Worm (Caenorhabditis elegans) whole organism, L4 larva: ENCODE data around the gene F31B9.2.

Experiments used
- D1046.2 ChIP-seq: fragments of 200-800 bp; sonication (Bioruptor generic); IDR thresholded peaks from 2 replicates; pipeline ENCODE4 v1.3.6; 2022; ENCODE audit warnings: missing genetic modification characterization, missing compliant biosample characterization
- F10B5.3 ChIP-seq: sonication (generic microtip); optimal IDR thresholded peaks from 2 replicates; lab custom pipeline; 2016; ENCODE audit warnings: mild to moderate bottlenecking, missing genetic modification characterization, missing compliant biosample characterization
- F37D6.2 ChIP-seq: sonication (generic microtip); optimal IDR thresholded peaks from 2 replicates; lab custom pipeline; 2016; ENCODE audit warnings: mild to moderate bottlenecking, missing genetic modification characterization, missing compliant biosample characterization
- T20F7.1 ChIP-seq: fragments of 200-800 bp; sonication (Bioruptor generic); optimal IDR thresholded peaks from 2 replicates; lab custom pipeline; 2018; ENCODE audit warnings: mild to moderate bottlenecking, missing genetic modification characterization, missing compliant biosample characterization
- Y105C5A.15 ChIP-seq: fragments of 200-800 bp; sonication (Bioruptor generic); IDR thresholded peaks from 2 replicates; pipeline ENCODE4 v1.3.6; 2022; ENCODE audit warnings: missing genetic modification characterization, missing compliant biosample characterization
- Y5F2A.4 ChIP-seq: fragments of 200-800 bp; sonication (Bioruptor generic); optimal IDR thresholded peaks from 2 replicates; lab custom pipeline; 2018; ENCODE audit warnings: mild to moderate bottlenecking, missing genetic modification characterization, missing compliant biosample characterization
- ZK337.2 ChIP-seq: fragments of 200-800 bp; sonication (Bioruptor generic); IDR thresholded peaks from 2 replicates; pipeline ENCODE4 v1.3.6; 2022; ENCODE audit warnings: missing genetic modification reagents, missing genetic modification characterization, missing compliant biosample characterization
- ama-1 ChIP-seq: fragments of 150-350 bp; optimal IDR thresholded peaks from 2 replicates; lab custom pipeline; 2014; ENCODE audit warnings: inconsistent platforms, mixed read lengths
- attf-4 ChIP-seq: sonication (generic microtip); optimal IDR thresholded peaks from 3 replicates; lab custom pipeline; 2017; ENCODE audit warnings: missing biosample characterization, missing genetic modification characterization
- ceh-82 ChIP-seq: sonication (generic microtip); optimal IDR thresholded peaks from 2 replicates; lab custom pipeline; 2017; ENCODE audit warnings: missing biosample characterization, missing genetic modification characterization
- ces-1 ChIP-seq: fragments of 150-350 bp; sonication (generic microtip); optimal IDR thresholded peaks from 4 replicates; lab custom pipeline; 2014; ENCODE audit warnings: missing biosample characterization, missing genetic modification reagents, missing genetic modification characterization
- ctbp-1 ChIP-seq: fragments of 200-800 bp; sonication (Bioruptor generic); IDR thresholded peaks from 2 replicates; pipeline ENCODE4 v1.3.6; 2022; ENCODE audit warnings: missing genetic modification reagents, missing genetic modification characterization, missing compliant biosample characterization
- daf-19 ChIP-seq: fragments of 200-800 bp; sonication (Bioruptor generic); conservative IDR thresholded peaks from 2 replicates; pipeline ENCODE4 v1.3.6; 2022; ENCODE audit warnings: missing genetic modification characterization, missing compliant biosample characterization
- daf-8 ChIP-seq: fragments of 200-800 bp; sonication (Bioruptor generic); IDR thresholded peaks from 2 replicates; pipeline ENCODE4 v1.3.6; 2022; ENCODE audit warnings: missing genetic modification characterization, missing compliant biosample characterization
- dmd-6 ChIP-seq: fragments of 200-800 bp; sonication (Bioruptor generic); IDR thresholded peaks from 2 replicates; pipeline ENCODE4 v1.3.6; 2022; ENCODE audit warnings: missing genetic modification reagents, missing genetic modification characterization, missing compliant biosample characterization
- dmd-8 ChIP-seq: fragments of 200-800 bp; sonication (Bioruptor generic); IDR thresholded peaks from 2 replicates; pipeline ENCODE4 v1.3.6; 2022; ENCODE audit warnings: missing genetic modification characterization, missing compliant biosample characterization
- egl-43 ChIP-seq: fragments of 200-800 bp; sonication (Bioruptor generic); IDR thresholded peaks from 2 replicates; pipeline ENCODE4 v1.3.6; 2022; ENCODE audit warnings: missing genetic modification reagents, missing genetic modification characterization, missing compliant biosample characterization
- fos-1 ChIP-seq: fragments of 150-350 bp; optimal IDR thresholded peaks from 2 replicates; lab custom pipeline; 2014; ENCODE audit warnings: missing biosample characterization, missing genetic modification characterization
- gei-8 ChIP-seq: fragments of 200-800 bp; sonication (Bioruptor generic); optimal IDR thresholded peaks from 2 replicates; lab custom pipeline; 2018; ENCODE audit warnings: mild to moderate bottlenecking, missing genetic modification characterization, missing compliant biosample characterization
- hlh-30 ChIP-seq: sonication (generic microtip); optimal IDR thresholded peaks from 2 replicates; lab custom pipeline; 2017; ENCODE audit warnings: antibody characterized with exemption, mild to moderate bottlenecking, missing genetic modification characterization, missing compliant biosample characterization; ENCODE audit not compliant: insufficient read depth
- jun-1 ChIP-seq: fragments of 150-350 bp; optimal IDR thresholded peaks from 2 replicates; lab custom pipeline; 2014; ENCODE audit warnings: missing biosample characterization, missing genetic modification reagents, missing genetic modification characterization
- lin-1 ChIP-seq: fragments of 200-800 bp; sonication (Bioruptor generic); IDR thresholded peaks from 2 replicates; pipeline ENCODE4 v1.3.6; 2022; ENCODE audit warnings: missing genetic modification reagents, missing genetic modification characterization, missing compliant biosample characterization
- lin-15B ChIP-seq: fragments of 150-350 bp; sonication (generic microtip); optimal IDR thresholded peaks from 3 replicates; lab custom pipeline; 2014; ENCODE audit warnings: missing biosample characterization, missing genetic modification characterization
- lin-38 ChIP-seq: fragments of 200-800 bp; sonication (Bioruptor generic); IDR thresholded peaks from 2 replicates; pipeline ENCODE4 v1.3.6; 2022; ENCODE audit warnings: missing genetic modification reagents, missing genetic modification characterization, missing compliant biosample characterization
- lir-3 ChIP-seq: sonication (generic microtip); optimal IDR thresholded peaks from 2 replicates; lab custom pipeline; 2016; ENCODE audit warnings: mild to moderate bottlenecking, missing genetic modification characterization, missing compliant biosample characterization
- madf-5 ChIP-seq, 2 experiments: fragments of 200-800 bp; sonication (Bioruptor generic); IDR thresholded peaks; 2 replicates each; pipeline ENCODE4 v1.3.6; 2022; ENCODE audit warnings: missing compliant biosample characterization in 2 of 2, missing genetic modification characterization in 2 of 2
- madf-9 ChIP-seq: fragments of 200-800 bp; sonication (Bioruptor generic); conservative IDR thresholded peaks from 2 replicates; pipeline ENCODE4 v1.3.6; 2022; ENCODE audit warnings: missing genetic modification reagents, missing genetic modification characterization, missing compliant biosample characterization
- mdl-1 ChIP-seq, 2 experiments: fragments of 150-350 bp in 1 of 2; sonication (generic microtip) in 1 of 2; optimal IDR thresholded peaks; 2 replicates each; lab custom pipeline; 2014 to 2017; ENCODE audit warnings: missing biosample characterization in 2 of 2, missing genetic modification characterization in 2 of 2
- mep-1 ChIP-seq: fragments of 150-350 bp; sonication (generic microtip); optimal IDR thresholded peaks from 3 replicates; lab custom pipeline; 2014; ENCODE audit warnings: missing biosample characterization, missing genetic modification characterization
- mxl-2 ChIP-seq: fragments of 200-800 bp; sonication (Bioruptor generic); conservative IDR thresholded peaks from 2 replicates; pipeline ENCODE4 v1.3.6; 2022; ENCODE audit warnings: missing genetic modification reagents, missing genetic modification characterization, missing compliant biosample characterization
- mxl-3 ChIP-seq: fragments of 200-800 bp; sonication (Bioruptor generic); optimal IDR thresholded peaks from 2 replicates; lab custom pipeline; 2018; ENCODE audit warnings: mild to moderate bottlenecking, missing genetic modification characterization, missing compliant biosample characterization
- nhr-10 ChIP-seq: fragments of 150-350 bp; optimal IDR thresholded peaks from 2 replicates; lab custom pipeline; 2014; ENCODE audit warnings: missing biosample characterization, missing genetic modification characterization
- nhr-102 ChIP-seq: sonication (generic microtip); optimal IDR thresholded peaks from 2 replicates; lab custom pipeline; 2016; ENCODE audit warnings: mild to moderate bottlenecking, missing genetic modification characterization, moderate library complexity, missing compliant biosample characterization
- nhr-237 ChIP-seq: sonication (generic microtip); optimal IDR thresholded peaks from 2 replicates; lab custom pipeline; 2017; ENCODE audit warnings: missing biosample characterization, missing genetic modification characterization
- nhr-42 ChIP-seq: fragments of 200-800 bp; sonication (Bioruptor generic); IDR thresholded peaks from 2 replicates; pipeline ENCODE4 v1.3.6; 2022; ENCODE audit warnings: missing genetic modification characterization, missing compliant biosample characterization
- nhr-76 ChIP-seq: fragments of 150-350 bp; optimal IDR thresholded peaks from 2 replicates; lab custom pipeline; 2014; ENCODE audit warnings: missing biosample characterization, missing genetic modification characterization
- pha-4 ChIP-seq, 2 experiments: fragments of 150-350 bp in 1 of 2; fragments of 200-800 bp in 1 of 2; sonication (Bioruptor generic) in 1 of 2; IDR thresholded peaks in 1 of 2; optimal IDR thresholded peaks in 1 of 2; 2 replicates each; pipeline versions ENCODE4 v1.3.6 to Lab custom; 2014 to 2022; ENCODE audit warnings: missing genetic modification characterization in 2 of 2, missing genetic modification reagents in 2 of 2, missing biosample characterization in 1 of 2, missing compliant biosample characterization in 1 of 2
- pqm-1 ChIP-seq: sonication (generic microtip); optimal IDR thresholded peaks from 2 replicates; lab custom pipeline; 2017; ENCODE audit warnings: missing biosample characterization, missing genetic modification characterization
- sdz-12 ChIP-seq: fragments of 200-800 bp; sonication (Bioruptor generic); optimal IDR thresholded peaks from 2 replicates; lab custom pipeline; 2018; ENCODE audit warnings: mild to moderate bottlenecking, missing genetic modification characterization, missing compliant biosample characterization
- set-16 ChIP-seq: fragments of 200-800 bp; sonication (Bioruptor generic); IDR thresholded peaks from 2 replicates; pipeline ENCODE4 v1.3.6; 2022; ENCODE audit warnings: missing genetic modification reagents, missing genetic modification characterization, missing compliant biosample characterization
- snpc-1.2 ChIP-seq: fragments of 200-800 bp; sonication (Bioruptor generic); IDR thresholded peaks from 2 replicates; pipeline ENCODE4 v1.3.6; 2022; ENCODE audit warnings: missing genetic modification reagents, missing genetic modification characterization, missing compliant biosample characterization
- unc-130 ChIP-seq: sonication (generic microtip); optimal IDR thresholded peaks from 2 replicates; lab custom pipeline; 2016; ENCODE audit warnings: missing genetic modification reagents, missing genetic modification characterization, missing compliant biosample characterization
- zag-1 ChIP-seq: fragments of 150-350 bp; optimal IDR thresholded peaks from 2 replicates; lab custom pipeline; 2014; ENCODE audit warnings: missing biosample characterization, missing genetic modification characterization
- zfp-2 ChIP-seq: sonication (generic microtip); optimal IDR thresholded peaks from 2 replicates; lab custom pipeline; 2016; ENCODE audit warnings: mild to moderate bottlenecking, missing genetic modification characterization, missing compliant biosample characterization
- zip-11 ChIP-seq: fragments of 200-800 bp; sonication (Bioruptor generic); IDR thresholded peaks from 2 replicates; pipeline ENCODE4 v1.3.6; 2022; ENCODE audit warnings: missing genetic modification characterization, missing compliant biosample characterization

F31B9.2 gene

ce11 chrX:15932859-15933258 is 15.7 kb downstream of the F31B9.2 start:
- TF ChIP-seq daf-19 (GFP tag; lab: Robert Waterston, UW) (no peak), Y5F2A.4 (GFP tag; lab: Kevin White, UChicago) (no peak), snpc-1.2 (GFP tag; lab: Robert Waterston, UW) (no peak), pha-4 (GFP tag; IDR thresholded peaks at IDR 0.05; lab: Robert Waterston, UW) (no peak), pha-4 (tag; optimal IDR thresholded peaks at IDR 0.05; lab: Kevin White, UChicago) (no peak), Y105C5A.15 (GFP tag; lab: Robert Waterston, UW) (no peak), dmd-8 (no peak), zfp-2 (tag; lab: Kevin White, UChicago) (no peak), set-16 (0 out of 2 replicates have a peak, but pooled peaks have one; percentile 9)
- TF ChIP-seq, all 104 proteins: peak for 1

ce11 chrX:15937854-15938253 is 20.7 kb downstream of the F31B9.2 start:
- TF ChIP-seq F37D6.2 (tag; lab: Kevin White, UChicago) (no peak), madf-5 (GFP tag; IDR thresholded peaks at IDR 0.05; lab: Robert Waterston, UW) (0 out of 4 replicates have a peak, but pooled peaks of 1 of the 2 experiments have one; percentile 28), ZK337.2 (GFP tag; lab: Robert Waterston, UW) (no peak), set-16 (peak; percentile 91), snpc-1.2 (GFP tag; lab: Robert Waterston, UW) (peak; percentile 29; the same call in 1 of the 2 replicates), unc-130 (no peak)

ce11 chrX:15939224-15939623 is 22.1 kb downstream of the F31B9.2 start, which contains the start of gene mrp-3:
Gene mrp-3 (minus strand): TSS chrX:15939324.
- TF ChIP-seq gei-8 (GFP tag; lab: Kevin White, UChicago) (no peak), F37D6.2 (tag; lab: Kevin White, UChicago) (no peak), fos-1 (tag; lab: Kevin White, UChicago) (no peak), unc-130 (no peak), nhr-76 (tag; lab: Kevin White, UChicago) (no peak), nhr-42 (GFP tag; lab: Robert Waterston, UW) (no peak), hlh-30 (no peak), mxl-3 (GFP tag; lab: Kevin White, UChicago) (no peak)

ce11 chrX:15939759-15940334 is 22.7 kb downstream of the F31B9.2 start:
- TF ChIP-seq nhr-102 (tag; lab: Kevin White, UChicago), result peak; percentile 95
- TF ChIP-seq lin-15B (tag; lab: Kevin White, UChicago), result no peak
- no peak for TF ChIP-seq attf-4 (tag; lab: Kevin White, UChicago)
- no peak for TF ChIP-seq lin-1 (GFP tag; lab: Robert Waterston, UW)
- no peak for TF ChIP-seq set-16
- TF ChIP-seq madf-9 (GFP tag; lab: Robert Waterston, UW), result no peak
- no peak for TF ChIP-seq ceh-82
- no peak for TF ChIP-seq jun-1 (tag; lab: Kevin White, UChicago)
- TF ChIP-seq ama-1 (lab: Kevin White, UChicago), result no peak
- TF ChIP-seq nhr-76 (tag; lab: Kevin White, UChicago), result no peak
- TF ChIP-seq D1046.2, result no peak
- no peak for TF ChIP-seq F10B5.3 (tag; lab: Kevin White, UChicago)
- no peak for TF ChIP-seq sdz-12 (GFP tag; lab: Kevin White, UChicago)
- TF ChIP-seq nhr-237 (tag; lab: Kevin White, UChicago), result no peak
- peak; percentile 59 for TF ChIP-seq pqm-1 (tag; lab: Kevin White, UChicago)
- TF ChIP-seq mep-1 (tag; lab: Kevin White, UChicago), result no peak
- no peak for TF ChIP-seq zag-1 (tag; lab: Kevin White, UChicago)
- peak; percentile 84 for TF ChIP-seq dmd-6 (GFP tag; lab: Robert Waterston, UW)
- TF ChIP-seq ctbp-1 (GFP tag; lab: Robert Waterston, UW), result no peak
- TF ChIP-seq lin-38 (GFP tag; lab: Robert Waterston, UW), result no peak
- peak in 1 of 2 experiments; percentile 33 for TF ChIP-seq mdl-1 (tag; optimal IDR thresholded peaks at IDR 0.05; lab: Kevin White, UChicago)
- TF ChIP-seq lir-3 (tag; lab: Kevin White, UChicago), result no peak
- no peak for TF ChIP-seq zip-11
- no peak for TF ChIP-seq T20F7.1 (GFP tag; lab: Kevin White, UChicago)
- TF ChIP-seq Y105C5A.15 (GFP tag; lab: Robert Waterston, UW), result no peak
- no peak for TF ChIP-seq gei-8 (GFP tag; lab: Kevin White, UChicago)
- TF ChIP-seq mxl-2 (GFP tag; lab: Robert Waterston, UW), result no peak
- no peak for TF ChIP-seq egl-43 (GFP tag; lab: Robert Waterston, UW)
- TF ChIP-seq daf-8, result no peak
- no peak for TF ChIP-seq nhr-42 (GFP tag; lab: Robert Waterston, UW)
- TF ChIP-seq ces-1, result no peak
- no peak for TF ChIP-seq nhr-10 (tag; lab: Kevin White, UChicago)
